Fruit fly (Drosophila melanogaster): Measurements from ENCODE around the gene CG31465.

CG31465 gene

DNA sequence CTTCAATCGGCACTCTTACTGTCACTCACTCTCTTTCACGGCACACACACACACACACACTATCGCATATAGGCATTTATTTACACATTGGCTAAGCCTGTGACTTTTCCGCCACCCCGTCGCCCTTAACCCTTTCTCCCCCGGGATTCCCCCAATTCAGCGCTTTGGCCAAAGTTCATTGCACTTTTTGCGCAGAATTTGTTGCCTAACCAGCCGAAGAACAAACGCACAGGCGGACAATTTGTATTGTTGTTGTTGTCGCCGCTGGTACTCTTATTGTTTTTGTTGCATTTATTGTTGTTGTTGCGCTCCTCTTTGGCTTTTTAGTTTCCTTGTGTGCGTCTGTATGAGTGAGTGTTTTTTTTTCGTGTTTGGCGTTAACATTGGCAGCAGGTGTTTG lies 18.1 kb downstream of the CG31465 start:
- TF ChIP-seq CG32772 (GFP tag; IDR thresholded peaks at IDR 0.05): no peak
- TF ChIP-seq CG4360 (GFP tag; IDR thresholded peaks at IDR 0.05): peak; percentile 66
- TF ChIP-seq Fer2 (tag; optimal IDR thresholded peaks at IDR 0.05): no peak
- no peak for TF ChIP-seq gsb-n (tag; optimal IDR thresholded peaks at IDR 0.05)
- TF ChIP-seq ro (GFP tag; IDR thresholded peaks at IDR 0.05): no peak
- TF ChIP-seq lmd (GFP tag; IDR thresholded peaks at IDR 0.05): no peak
- TF ChIP-seq CG3726 (GFP tag; IDR thresholded peaks at IDR 0.05): 0 out of 3 replicates have a peak, but pooled peaks have one; percentile 6

dm6 chr3R:21899170-21899575 lies 18.6 kb downstream of the CG31465 start:
- TF ChIP-seq CG2129 (GFP tag; IDR thresholded peaks at IDR 0.05; ENCODE audit: partially characterized antibody) (no peak), Drgx (GFP tag; IDR thresholded peaks at IDR 0.05) (peak; percentile 63; the same call in 1 of the 2 replicates), nom (GFP tag; optimal IDR thresholded peaks at IDR 0.05) (peak; percentile 47), gce (GFP tag; IDR thresholded peaks at IDR 0.05) (no peak), CG8089 (GFP tag; optimal IDR thresholded peaks at IDR 0.05) (no peak), pnt (GFP tag; optimal IDR thresholded peaks at IDR 0.05) (no peak), CG1024 (GFP tag; IDR thresholded peaks at IDR 0.05) (no peak), Vsx1 (GFP tag; optimal IDR thresholded peaks at IDR 0.05) (no peak), CG2202 (tag; optimal IDR thresholded peaks at IDR 0.05) (no peak), HLHmδ (GFP tag; optimal IDR thresholded peaks at IDR 0.05) (no peak), CG15011 (GFP tag; optimal IDR thresholded peaks at IDR 0.05) (no peak), bsh (GFP tag; optimal IDR thresholded peaks at IDR 0.05) (peak in 1 of 2 experiments; percentile 31), CG11456 (GFP tag; IDR thresholded peaks at IDR 0.05) (0 out of 3 replicates have a peak, but pooled peaks have one; percentile 15)

dm6 chr3R:21904345-21904744 lies 23.7 kb downstream of the CG31465 start:
- TF ChIP-seq Tbp (GFP tag; optimal IDR thresholded peaks at IDR 0.05) (no peak), NK7.1 (GFP tag; optimal IDR thresholded peaks at IDR 0.05) (no peak), ranshi (GFP tag; IDR thresholded peaks at IDR 0.05) (no peak), crol (GFP tag; IDR thresholded peaks at IDR 0.05) (no peak), CG10431 (GFP tag; optimal IDR thresholded peaks at IDR 0.05) (no peak), Jarid2 (GFP tag; optimal IDR thresholded peaks at IDR 0.05) (no peak), CG10267 (tag; optimal IDR thresholded peaks at IDR 0.05) (no peak), CG4404 (GFP tag; IDR thresholded peaks at IDR 0.05) (no peak), Antp (GFP tag; optimal IDR thresholded peaks at IDR 0.05) (no peak), CG3995 (GFP tag; optimal IDR thresholded peaks at IDR 0.05) (no peak), Doc3 (GFP tag; IDR thresholded peaks at IDR 0.05; ENCODE audit: partially characterized antibody) (no peak), Sry-β (GFP tag; optimal IDR thresholded peaks at IDR 0.05) (no peak), h (optimal IDR thresholded peaks at IDR 0.05) (no peak), MESR4 (GFP tag; optimal IDR thresholded peaks at IDR 0.05) (no peak), CG7987 (GFP tag; optimal IDR thresholded peaks at IDR 0.05) (no peak), ci (GFP tag; IDR thresholded peaks at IDR 0.05) (no peak), Fer1 (GFP tag; optimal IDR thresholded peaks at IDR 0.05) (no peak), CG14441 (GFP tag; IDR thresholded peaks at IDR 0.05) (no peak), Fer2 (tag; optimal IDR thresholded peaks at IDR 0.05) (no peak), CG4854 (GFP tag; optimal IDR thresholded peaks at IDR 0.05) (no peak)
